Worm (Caenorhabditis elegans) whole organism, young adult: Measurements from ENCODE around the gene atp-5.

Source experiments
- B0019.2 ChIP-seq: fragments of 200-800 bp; sonication (Bioruptor generic); conservative IDR thresholded peaks from 2 replicates; pipeline ENCODE4 v1.3.6; 2022; ENCODE audit warnings: missing genetic modification reagents, missing genetic modification characterization, missing compliant biosample characterization
- B0336.3 ChIP-seq: fragments of 200-800 bp; sonication (Bioruptor generic); IDR thresholded peaks from 2 replicates; pipeline ENCODE4 v1.3.6; 2022; ENCODE audit warnings: missing genetic modification characterization, missing compliant biosample characterization
- F37B4.10 ChIP-seq: fragments of 200-800 bp; sonication (Bioruptor generic); IDR thresholded peaks from 2 replicates; pipeline ENCODE4 v1.3.6; 2022; ENCODE audit warnings: missing genetic modification characterization, missing compliant biosample characterization
- F39B2.1 ChIP-seq: fragments of 200-800 bp; sonication (Bioruptor generic); IDR thresholded peaks from 2 replicates; pipeline ENCODE4 v1.3.6; 2022; ENCODE audit warnings: missing genetic modification reagents, missing genetic modification characterization, missing compliant biosample characterization
- F49E8.2 ChIP-seq: sonication (generic microtip); optimal IDR thresholded peaks from 3 replicates; lab custom pipeline; 2017; ENCODE audit warnings: missing genetic modification characterization, mild to moderate bottlenecking, missing compliant biosample characterization, antibody characterized with exemption, moderate library complexity; ENCODE audit not compliant: insufficient read depth
- F57A8.1 ChIP-seq: fragments of 200-800 bp; sonication (Bioruptor generic); optimal IDR thresholded peaks from 2 replicates; lab custom pipeline; 2018; ENCODE audit warnings: mild to moderate bottlenecking, missing genetic modification characterization, moderate library complexity, missing compliant biosample characterization
- K11D2.4 ChIP-seq: fragments of 200-800 bp; sonication (Bioruptor generic); IDR thresholded peaks from 2 replicates; pipeline ENCODE4 v1.3.6; 2022; ENCODE audit warnings: missing genetic modification reagents, missing genetic modification characterization, missing compliant biosample characterization
- Y53F4B.3 ChIP-seq: fragments of 200-800 bp; sonication (Bioruptor generic); IDR thresholded peaks from 2 replicates; pipeline ENCODE4 v1.3.6; 2022; ENCODE audit warnings: missing genetic modification reagents, missing genetic modification characterization, missing compliant biosample characterization
- Y53G8AR.9 ChIP-seq: fragments of 200-800 bp; sonication (Bioruptor generic); conservative IDR thresholded peaks from 2 replicates; pipeline ENCODE4 v1.3.6; 2022; ENCODE audit warnings: missing genetic modification reagents, missing genetic modification characterization, missing compliant biosample characterization
- Y56A3A.18 ChIP-seq: fragments of 200-800 bp; sonication (Bioruptor generic); IDR thresholded peaks from 2 replicates; pipeline ENCODE4 v1.3.6; 2022; ENCODE audit warnings: missing genetic modification reagents, missing genetic modification characterization, missing compliant biosample characterization
- ZK185.1 ChIP-seq: sonication (generic microtip); optimal IDR thresholded peaks from 2 replicates; lab custom pipeline; 2016; ENCODE audit warnings: mild to moderate bottlenecking, missing genetic modification characterization, missing compliant biosample characterization; ENCODE audit not compliant: poor library complexity, severe bottlenecking
- cebp-1 ChIP-seq, 2 experiments: fragments of 200-800 bp in 1 of 2; sonication (Bioruptor generic) in 1 of 2; sonication (generic microtip) in 1 of 2; IDR thresholded peaks in 1 of 2; optimal IDR thresholded peaks in 1 of 2; 2 replicates each; pipeline versions ENCODE4 v1.3.6 to Lab custom; 2017 to 2022; ENCODE audit warnings: missing compliant biosample characterization in 2 of 2, missing genetic modification characterization in 2 of 2, mild to moderate bottlenecking in 1 of 2, missing genetic modification reagents in 1 of 2, moderate library complexity in 1 of 2
- ceh-40 ChIP-seq: fragments of 200-800 bp; sonication (Bioruptor generic); IDR thresholded peaks from 2 replicates; pipeline ENCODE4 v1.3.6; 2022; ENCODE audit warnings: missing genetic modification characterization, missing compliant biosample characterization
- chd-7 ChIP-seq: sonication (generic microtip); optimal IDR thresholded peaks from 2 replicates; lab custom pipeline; 2016; ENCODE audit warnings: mild to moderate bottlenecking, missing genetic modification characterization, moderate library complexity, missing compliant biosample characterization
- efl-1 ChIP-seq: fragments of 150-350 bp; optimal IDR thresholded peaks from 2 replicates; lab custom pipeline; 2014; ENCODE audit warnings: missing biosample characterization, missing genetic modification reagents, missing genetic modification characterization
- hlh-26 ChIP-seq: fragments of 200-800 bp; sonication (Bioruptor generic); conservative IDR thresholded peaks from 2 replicates; pipeline ENCODE4 v1.3.6; 2022; ENCODE audit warnings: missing genetic modification reagents, missing genetic modification characterization, missing compliant biosample characterization
- hrde-1 ChIP-seq: sonication (generic microtip); optimal IDR thresholded peaks from 2 replicates; lab custom pipeline; 2016; ENCODE audit warnings: missing genetic modification characterization, mild to moderate bottlenecking, missing compliant biosample characterization, moderate library complexity, missing genotype, missing genetic modification reagents, borderline replicate concordance
- hsf-1 ChIP-seq: fragments of 200-800 bp; sonication (Bioruptor generic); IDR thresholded peaks from 2 replicates; pipeline ENCODE4 v1.3.6; 2022; ENCODE audit warnings: missing genetic modification reagents, missing genetic modification characterization, missing compliant biosample characterization
- let-526 ChIP-seq: fragments of 200-800 bp; sonication (Bioruptor generic); IDR thresholded peaks from 2 replicates; pipeline ENCODE4 v1.3.6; 2022; ENCODE audit warnings: missing genetic modification reagents, missing genetic modification characterization, missing compliant biosample characterization
- let-607 ChIP-seq, 2 experiments: fragments of 200-800 bp in 1 of 2; sonication (Bioruptor generic) in 1 of 2; sonication (generic microtip) in 1 of 2; optimal IDR thresholded peaks; 2 replicates each; lab custom pipeline; 2016 to 2018; ENCODE audit warnings: mild to moderate bottlenecking in 2 of 2, missing compliant biosample characterization in 2 of 2, missing genetic modification characterization in 2 of 2, moderate library complexity in 2 of 2, missing genotype in 1 of 2
- lin-40 ChIP-seq: sonication (generic microtip); optimal IDR thresholded peaks from 2 replicates; lab custom pipeline; 2016; ENCODE audit warnings: missing genetic modification characterization, mild to moderate bottlenecking, missing compliant biosample characterization, missing genotype, missing genetic modification reagents
- lir-1 ChIP-seq: fragments of 200-800 bp; sonication (Bioruptor generic); conservative IDR thresholded peaks from 2 replicates; pipeline ENCODE4 v1.3.6; 2022; ENCODE audit warnings: missing genetic modification reagents, missing genetic modification characterization, missing compliant biosample characterization
- lsy-27 ChIP-seq: sonication (generic microtip); optimal IDR thresholded peaks from 2 replicates; lab custom pipeline; 2017; ENCODE audit warnings: missing genetic modification characterization, mild to moderate bottlenecking, missing compliant biosample characterization, antibody characterized with exemption, missing genotype, borderline replicate concordance; ENCODE audit not compliant: insufficient read depth
- madf-3 ChIP-seq: fragments of 200-800 bp; sonication (Bioruptor generic); IDR thresholded peaks from 2 replicates; pipeline ENCODE4 v1.3.6; 2022; ENCODE audit warnings: missing genetic modification reagents, missing genetic modification characterization, missing compliant biosample characterization
- mes-4 ChIP-seq: sonication (generic microtip); optimal IDR thresholded peaks from 2 replicates; lab custom pipeline; 2016; ENCODE audit warnings: missing genotype, missing genetic modification characterization, missing compliant biosample characterization
- nfyb-1 ChIP-seq: fragments of 200-800 bp; sonication (Bioruptor generic); IDR thresholded peaks from 2 replicates; pipeline ENCODE4 v1.3.6; 2022; ENCODE audit warnings: missing genetic modification reagents, missing genetic modification characterization, missing compliant biosample characterization
- nhr-179 ChIP-seq: sonication (generic microtip); optimal IDR thresholded peaks from 2 replicates; lab custom pipeline; 2016; ENCODE audit warnings: mild to moderate bottlenecking, missing genetic modification characterization, missing compliant biosample characterization
- pbrm-1 ChIP-seq: fragments of 200-800 bp; sonication (Bioruptor generic); IDR thresholded peaks from 2 replicates; pipeline ENCODE4 v1.3.6; 2022; ENCODE audit warnings: missing genetic modification reagents, missing genetic modification characterization, missing compliant biosample characterization
- repo-1 ChIP-seq: sonication (generic microtip); optimal IDR thresholded peaks from 2 replicates; lab custom pipeline; 2017; ENCODE audit warnings: mild to moderate bottlenecking, missing genetic modification characterization, missing compliant biosample characterization
- rpc-1 ChIP-seq, 2 experiments: fragments of 150-350 bp in 1 of 2; sonication (generic microtip) in 1 of 2; optimal IDR thresholded peaks; 2 replicates each; lab custom pipeline; 2014 to 2018; ENCODE audit warnings: missing biosample characterization in 1 of 2, missing genetic modification characterization in 1 of 2, missing genetic modification reagents in 1 of 2, missing genotype in 1 of 2
- sdz-38 ChIP-seq: sonication (generic microtip); optimal IDR thresholded peaks from 2 replicates; lab custom pipeline; 2016; ENCODE audit warnings: missing genotype, missing genetic modification characterization, missing compliant biosample characterization
- somi-1 ChIP-seq: fragments of 200-800 bp; sonication (Bioruptor generic); optimal IDR thresholded peaks from 2 replicates; lab custom pipeline; 2018; ENCODE audit warnings: mild to moderate bottlenecking, missing genetic modification characterization, missing compliant biosample characterization
- ztf-18 ChIP-seq: sonication (generic microtip); optimal IDR thresholded peaks from 2 replicates; lab custom pipeline; 2016; ENCODE audit warnings: missing genotype, mild to moderate bottlenecking, missing genetic modification characterization, missing compliant biosample characterization
- ztf-26 ChIP-seq: sonication (generic microtip); optimal IDR thresholded peaks from 2 replicates; lab custom pipeline; 2017; ENCODE audit warnings: missing genetic modification characterization, missing compliant biosample characterization

atp-5 gene

ce11 chrV:11119294-11119755, 4.3 kb downstream of the atp-5 start, which contains the start of gene scb-1 (continued):
- no peak for TF ChIP-seq mes-4 (tag; lab: Kevin White, UChicago)
- TF ChIP-seq Y53F4B.3 (GFP tag; lab: Robert Waterston, UW), result no peak
- no peak for TF ChIP-seq F39B2.1 (GFP tag; lab: Robert Waterston, UW)
- no peak for TF ChIP-seq nhr-179 (tag; lab: Kevin White, UChicago)
- TF ChIP-seq F37B4.10 (GFP tag; lab: Robert Waterston, UW), result no peak
- no peak for TF ChIP-seq efl-1 (GFP tag; lab: Kevin White, UChicago)

DNA sequence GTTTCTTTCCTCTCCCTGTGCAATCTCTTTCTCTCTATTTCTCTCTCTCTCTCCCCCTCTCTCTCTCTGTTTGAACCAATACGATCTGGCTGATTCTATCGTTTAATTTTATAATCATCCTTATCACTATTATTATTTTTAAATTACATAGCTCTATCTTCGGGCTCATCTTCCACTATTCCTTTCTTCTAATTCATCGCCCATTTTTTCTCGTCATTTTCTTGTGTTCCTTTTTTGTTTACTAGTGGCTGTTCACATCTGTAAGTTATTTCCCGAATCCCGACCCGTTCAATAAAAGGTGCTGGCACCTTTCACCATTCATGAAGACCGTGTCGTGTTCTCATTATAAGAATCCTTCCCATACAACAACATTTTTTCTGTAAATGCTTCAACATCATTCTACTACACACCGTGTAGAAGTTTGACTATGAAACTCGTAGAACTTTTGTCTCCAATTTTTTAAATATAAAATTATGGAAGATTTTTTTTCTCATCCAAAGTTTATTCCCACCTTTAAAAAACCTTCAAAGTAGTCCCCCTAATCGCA, 5.4 kb downstream of the atp-5 start:
- peak; percentile 41; the same call in 1 of the 2 replicates for TF ChIP-seq B0336.3
- TF ChIP-seq lin-40 (tag; lab: Kevin White, UChicago), result peak; percentile 20
- no peak for TF ChIP-seq F49E8.2 (tag; lab: Kevin White, UChicago)
- TF ChIP-seq hlh-26 (GFP tag; lab: Robert Waterston, UW), result no peak
- TF ChIP-seq repo-1 (tag; lab: Kevin White, UChicago), result peak; percentile 20
- peak; percentile 41 for TF ChIP-seq hrde-1 (tag; lab: Kevin White, UChicago)
- peak; percentile 53 for TF ChIP-seq somi-1 (GFP tag; lab: Kevin White, UChicago)
- no peak for TF ChIP-seq chd-7 (tag; lab: Kevin White, UChicago)
- TF ChIP-seq F57A8.1 (GFP tag; lab: Kevin White, UChicago), result no peak
- peak in 1 of 2 experiments; percentile 28 for TF ChIP-seq let-607 (tag; optimal IDR thresholded peaks at IDR 0.05; lab: Kevin White, UChicago)
- TF ChIP-seq pbrm-1 (GFP tag; lab: Robert Waterston, UW), result peak; percentile 30; the same call in 1 of the 2 replicates
- TF ChIP-seq hsf-1 (GFP tag; lab: Robert Waterston, UW), result 0 out of 2 replicates have a peak, but pooled peaks have one; percentile 11
- peak; percentile 38; the same call in 1 of the 2 replicates for TF ChIP-seq Y53G8AR.9 (GFP tag; lab: Robert Waterston, UW)
- TF ChIP-seq lsy-27 (tag; lab: Kevin White, UChicago), result no peak
- TF ChIP-seq cebp-1 (GFP tag; IDR thresholded peaks at IDR 0.05; lab: Robert Waterston, UW), result no peak
- TF ChIP-seq cebp-1 (tag; optimal IDR thresholded peaks at IDR 0.05; lab: Kevin White, UChicago), result peak; percentile 43
- TF ChIP-seq ZK185.1 (tag; lab: Kevin White, UChicago), result no peak
- TF ChIP-seq nfyb-1 (GFP tag; lab: Robert Waterston, UW), result 0 out of 2 replicates have a peak, but pooled peaks have one; percentile 13
- no peak for TF ChIP-seq Y56A3A.18 (GFP tag; lab: Robert Waterston, UW)
- TF ChIP-seq lir-1, result no peak
- TF ChIP-seq let-526 (GFP tag; lab: Robert Waterston, UW), result peak; percentile 51; the same call in 1 of the 2 replicates
- peak; percentile 3 for TF ChIP-seq ztf-26 (tag; lab: Kevin White, UChicago)
- 0 out of 2 replicates have a peak, but pooled peaks have one; percentile 39 for TF ChIP-seq madf-3 (GFP tag; lab: Robert Waterston, UW)

ce11 chrV:11113607-11114006, 10.1 kb downstream of the atp-5 start, which contains the start of gene math-33:
math-33 (plus strand) TSS chrV:11113907.
- TF ChIP-seq ztf-18 (no peak), rpc-1 (optimal IDR thresholded peaks at IDR 0.05; lab: Kevin White, UChicago) (no peak), rpc-1 (tag; optimal IDR thresholded peaks at IDR 0.05; lab: Kevin White, UChicago) (no peak), sdz-38 (tag; lab: Kevin White, UChicago) (no peak), let-526 (GFP tag; lab: Robert Waterston, UW) (no peak), K11D2.4 (no peak), ceh-40 (no peak), B0019.2 (GFP tag; lab: Robert Waterston, UW) (no peak)
